Fruit fly (Drosophila melanogaster) whole organism, adult: ENCODE measurements around the gene CG13083.

Experiments used
- CG11617 ChIP-seq: fragments of 200-800 bp; sonication (Bioruptor generic); optimal IDR thresholded peaks from 2 replicates; lab custom pipeline; 2017; ENCODE audit warnings: mild to moderate bottlenecking, missing biosample characterization, missing genetic modification reagents, missing genetic modification characterization
- CG12768 ChIP-seq: fragments of 200-800 bp; sonication (Bioruptor generic); optimal IDR thresholded peaks from 2 replicates; lab custom pipeline; 2017; ENCODE audit warnings: missing biosample characterization, missing genetic modification characterization, mild to moderate bottlenecking, moderate library complexity, missing genetic modification reagents
- CG14711 ChIP-seq: fragments of 200-800 bp; sonication (Bioruptor generic); optimal IDR thresholded peaks from 2 replicates; lab custom pipeline; 2018; ENCODE audit warnings: missing biosample characterization, mild to moderate bottlenecking, missing genetic modification characterization, moderate library complexity
- CG1620 ChIP-seq: fragments of 200-800 bp; sonication (Bioruptor generic); optimal IDR thresholded peaks from 2 replicates; lab custom pipeline; 2016; ENCODE audit warnings: missing biosample characterization, missing genetic modification characterization
- CG33017 ChIP-seq: fragments of 200-800 bp; sonication (Bioruptor generic); optimal IDR thresholded peaks from 2 replicates; lab custom pipeline; 2018; ENCODE audit warnings: missing biosample characterization, mild to moderate bottlenecking, missing genetic modification characterization, moderate library complexity
- CG5204 ChIP-seq: fragments of 200-800 bp; sonication (Bioruptor generic); optimal IDR thresholded peaks from 2 replicates; lab custom pipeline; 2016; ENCODE audit warnings: missing biosample characterization, missing genetic modification characterization
- CG7045 ChIP-seq: fragments of 200-800 bp; sonication (Bioruptor generic); optimal IDR thresholded peaks from 2 replicates; lab custom pipeline; 2017; ENCODE audit warnings: missing biosample characterization, mild to moderate bottlenecking, missing genetic modification characterization
- CG7101 ChIP-seq: fragments of 200-800 bp; sonication (Bioruptor generic); optimal IDR thresholded peaks from 2 replicates; lab custom pipeline; 2018; ENCODE audit warnings: missing biosample characterization, mild to moderate bottlenecking, missing genetic modification characterization, moderate library complexity
- Clk ChIP-seq: fragments of 200-800 bp; sonication (Bioruptor generic); optimal IDR thresholded peaks from 2 replicates; lab custom pipeline; 2017; ENCODE audit warnings: missing biosample characterization, missing genetic modification characterization
- Crg-1 ChIP-seq: fragments of 200-800 bp; sonication (Bioruptor generic); optimal IDR thresholded peaks from 2 replicates; lab custom pipeline; 2016; ENCODE audit warnings: missing biosample characterization, missing genetic modification characterization
- Hr96 ChIP-seq: fragments of 200-800 bp; sonication (Bioruptor generic); optimal IDR thresholded peaks from 2 replicates; lab custom pipeline; 2016; ENCODE audit warnings: missing biosample characterization, missing genetic modification characterization
- Mnt ChIP-seq: fragments of 200-800 bp; sonication (Bioruptor generic); optimal IDR thresholded peaks from 2 replicates; lab custom pipeline; 2016; ENCODE audit warnings: missing biosample characterization, mild to moderate bottlenecking, missing genetic modification characterization
- bab1 ChIP-seq: fragments of 200-800 bp; sonication (Bioruptor generic); optimal IDR thresholded peaks from 3 replicates; lab custom pipeline; 2019; ENCODE audit warnings: missing biosample characterization, mild to moderate bottlenecking, missing genetic modification characterization, moderate library complexity
- cic ChIP-seq: fragments of 200-800 bp; sonication (Bioruptor generic); optimal IDR thresholded peaks from 2 replicates; lab custom pipeline; 2017; ENCODE audit warnings: missing biosample characterization, mild to moderate bottlenecking, missing genetic modification characterization, moderate library complexity
- cnc ChIP-seq, 2 experiments: fragments of >200 bp; optimal IDR thresholded peaks; 2 replicates each; lab custom pipeline; 2017
- kay ChIP-seq: fragments of 200-800 bp; sonication (Bioruptor generic); peaks from one replicate; lab custom pipeline; 2016; ENCODE audit warnings: missing biosample characterization, missing genetic modification characterization, borderline replicate concordance
- ovo ChIP-seq: fragments of 200-800 bp; sonication (Bioruptor generic); optimal IDR thresholded peaks from 2 replicates; lab custom pipeline; 2016; ENCODE audit warnings: missing biosample characterization, missing genetic modification characterization
- pad ChIP-seq: fragments of 200-800 bp; sonication (Bioruptor generic); optimal IDR thresholded peaks from 3 replicates; lab custom pipeline; 2017; ENCODE audit warnings: missing biosample characterization, missing genetic modification characterization, mild to moderate bottlenecking, moderate library complexity, missing genetic modification reagents
- tj ChIP-seq: fragments of 200-800 bp; sonication (Bioruptor generic); optimal IDR thresholded peaks from 3 replicates; lab custom pipeline; 2017; ENCODE audit warnings: missing biosample characterization, mild to moderate bottlenecking, missing genetic modification characterization, moderate library complexity
- toe ChIP-seq: fragments of 200-800 bp; sonication (Bioruptor generic); optimal IDR thresholded peaks from 2 replicates; lab custom pipeline; 2016; ENCODE audit warnings: missing biosample characterization, missing genetic modification characterization

The CG13083 gene

dm6 chr2L:19528308-19528707 is 41.0 kb downstream of the CG13083 start:
- peak; percentile 97 for TF ChIP-seq Clk (GFP tag; lab: Kevin White, UChicago)
- TF ChIP-seq CG5204 = peak; percentile 98
- peak; percentile 96 for TF ChIP-seq CG1620 (GFP tag; lab: Kevin White, UChicago)
- peak; percentile 95 for TF ChIP-seq pad
- peak; percentile 99 for TF ChIP-seq CG7101 (tag; lab: Kevin White, UChicago)
- peak; percentile 96 for TF ChIP-seq toe (GFP tag; lab: Kevin White, UChicago)
- no peak for TF ChIP-seq cnc (optimal IDR thresholded peaks at IDR 0.05; lab: Kevin White, UChicago)
- peak; percentile 99 for TF ChIP-seq CG12768 (GFP tag; lab: Kevin White, UChicago)
- peak; percentile 100 for TF ChIP-seq CG33017 (tag; lab: Kevin White, UChicago)
- TF ChIP-seq CG14711 = peak; percentile 98
- TF ChIP-seq cic (GFP tag; lab: Kevin White, UChicago) = peak; percentile 97
- TF ChIP-seq kay (GFP tag; lab: Kevin White, UChicago) = peak; percentile 99
- TF ChIP-seq CG11617 (GFP tag; lab: Kevin White, UChicago) = peak; percentile 99
- TF ChIP-seq Crg-1 = peak; percentile 95
- peak; percentile 86 for TF ChIP-seq tj
- TF ChIP-seq CG7045 (GFP tag; lab: Kevin White, UChicago) = peak; percentile 99
- TF ChIP-seq Mnt = peak; percentile 92
- peak; percentile 60 for TF ChIP-seq ovo
- TF ChIP-seq bab1 (GFP tag; lab: Kevin White, UChicago) = peak; percentile 99
- TF ChIP-seq Hr96 (GFP tag; lab: Kevin White, UChicago) = peak; percentile 98

DNA sequence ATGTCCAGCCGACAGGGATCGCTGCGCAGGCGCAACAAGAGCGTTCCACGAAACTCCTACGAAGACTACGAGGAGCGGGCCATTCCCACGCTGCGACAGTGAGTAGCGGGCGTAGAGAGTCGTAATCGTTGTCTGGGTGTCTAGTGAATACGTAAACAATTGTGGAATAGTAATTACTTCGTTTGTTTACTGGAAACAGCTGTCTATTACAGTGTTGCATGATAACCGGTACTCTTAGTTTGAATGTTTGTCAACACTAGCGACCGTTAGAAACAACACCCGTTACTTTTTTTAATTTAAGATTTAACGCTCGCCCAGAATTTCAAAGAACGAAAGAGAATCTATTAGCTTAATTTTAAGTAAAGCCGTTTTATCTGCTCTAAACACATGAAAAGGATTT is 42.8 kb downstream of the CG13083 start, which contains the start of gene CG10165:
Gene CG10165 (minus strand): TSS at position 214 of the 400 bp plus-strand sequence.
- TF ChIP-seq Hr96 (GFP tag; lab: Kevin White, UChicago) (no peak), tj (no peak), cic (GFP tag; lab: Kevin White, UChicago) (peak; percentile 25), CG12768 (GFP tag; lab: Kevin White, UChicago) (no peak), ovo (peak; percentile 93), CG14711 (peak; percentile 16), Crg-1 (peak; percentile 44), toe (GFP tag; lab: Kevin White, UChicago) (no peak), Clk (GFP tag; lab: Kevin White, UChicago) (no peak), pad (peak; percentile 10), CG33017 (tag; lab: Kevin White, UChicago) (no peak), Mnt (peak; percentile 29), CG5204 (no peak), kay (GFP tag; lab: Kevin White, UChicago) (no peak), CG11617 (GFP tag; lab: Kevin White, UChicago) (no peak), CG7101 (tag; lab: Kevin White, UChicago) (peak; percentile 26), CG7045 (GFP tag; lab: Kevin White, UChicago) (no peak), CG1620 (GFP tag; lab: Kevin White, UChicago) (peak; percentile 6), cnc (optimal IDR thresholded peaks at IDR 0.05; lab: Kevin White, UChicago) (no peak), bab1 (GFP tag; lab: Kevin White, UChicago) (peak; percentile 2)

DNA sequence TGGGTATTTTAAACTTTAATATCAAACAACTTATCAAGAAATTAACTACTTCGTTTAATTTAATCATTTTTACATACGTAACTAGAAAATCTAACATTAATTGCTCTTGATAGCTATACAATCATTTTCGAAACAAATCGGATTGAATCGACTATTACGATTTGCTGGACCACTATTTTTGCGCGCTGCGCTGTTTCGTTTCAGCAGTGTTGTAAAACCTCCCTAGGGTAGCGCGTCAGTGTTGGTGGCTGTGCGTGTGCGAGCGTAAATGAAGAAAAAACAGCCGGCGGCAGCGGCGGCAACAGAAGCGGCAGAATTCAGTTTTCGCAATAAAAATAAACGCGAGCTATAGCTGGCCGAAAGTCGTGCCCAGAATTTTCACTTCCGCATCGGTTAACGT is 46.0 kb downstream of the CG13083 start, which contains the start of gene CG33116:
Gene CG33116 (plus strand): TSS at position 233 of the 400 bp plus-strand sequence.
- peak; percentile 75 for TF ChIP-seq pad
- peak; percentile 78 for TF ChIP-seq bab1 (GFP tag; lab: Kevin White, UChicago)
- TF ChIP-seq Hr96 (GFP tag; lab: Kevin White, UChicago) = peak; percentile 79
- peak; percentile 36 for TF ChIP-seq tj
- peak; percentile 71 for TF ChIP-seq CG1620 (GFP tag; lab: Kevin White, UChicago)
- peak; percentile 88 for TF ChIP-seq CG7101 (tag; lab: Kevin White, UChicago)
- peak; percentile 89 for TF ChIP-seq Crg-1
- TF ChIP-seq kay (GFP tag; lab: Kevin White, UChicago) = no peak
- TF ChIP-seq CG12768 (GFP tag; lab: Kevin White, UChicago) = peak; percentile 88
- peak; percentile 30 for TF ChIP-seq cic (GFP tag; lab: Kevin White, UChicago)
- TF ChIP-seq CG7045 (GFP tag; lab: Kevin White, UChicago) = peak; percentile 78
- TF ChIP-seq CG11617 (GFP tag; lab: Kevin White, UChicago) = peak; percentile 68
- TF ChIP-seq Clk (GFP tag; lab: Kevin White, UChicago) = peak; percentile 35
- peak; percentile 85 for TF ChIP-seq Mnt
- TF ChIP-seq CG5204 = peak; percentile 67
- peak; percentile 75 for TF ChIP-seq toe (GFP tag; lab: Kevin White, UChicago)
- peak; percentile 81 for TF ChIP-seq CG14711
- TF ChIP-seq cnc (optimal IDR thresholded peaks at IDR 0.05; lab: Kevin White, UChicago) = no peak
- TF ChIP-seq ovo = peak; percentile 72
- peak; percentile 88 for TF ChIP-seq CG33017 (tag; lab: Kevin White, UChicago)

dm6 chr2L:19535234-19535633 is 47.9 kb downstream of the CG13083 start, which contains the start of gene CG31697:
Gene CG31697, plus strand, starts transcription at chr2L:19535448.
- no peak for TF ChIP-seq CG33017 (tag; lab: Kevin White, UChicago)
- no peak for TF ChIP-seq kay (GFP tag; lab: Kevin White, UChicago)
- TF ChIP-seq Clk (GFP tag; lab: Kevin White, UChicago) = no peak
- TF ChIP-seq cic (GFP tag; lab: Kevin White, UChicago) = no peak

dm6 chr2L:19537779-19538456 is 50.6 kb downstream of the CG13083 start, which contains the start of gene CG13082:
Gene CG13082, plus strand, starts transcription at chr2L:19538425.
- no peak for TF ChIP-seq toe (GFP tag; lab: Kevin White, UChicago)
- TF ChIP-seq cic (GFP tag; lab: Kevin White, UChicago) = no peak
- TF ChIP-seq ovo = no peak
- TF ChIP-seq cnc (optimal IDR thresholded peaks at IDR 0.05; lab: Kevin White, UChicago) = no peak
- TF ChIP-seq CG11617 (GFP tag; lab: Kevin White, UChicago) = no peak
- TF ChIP-seq Crg-1 = no peak
- TF ChIP-seq CG5204 = no peak
- no peak for TF ChIP-seq tj
- no peak for TF ChIP-seq CG1620 (GFP tag; lab: Kevin White, UChicago)
- no peak for TF ChIP-seq Hr96 (GFP tag; lab: Kevin White, UChicago)
- no peak for TF ChIP-seq Clk (GFP tag; lab: Kevin White, UChicago)
- no peak for TF ChIP-seq CG7101 (tag; lab: Kevin White, UChicago)
- no peak for TF ChIP-seq bab1 (GFP tag; lab: Kevin White, UChicago)
- no peak for TF ChIP-seq Mnt
